Worm (Caenorhabditis elegans) whole organism, young adult: ENCODE data around the gene F53E2.2.
A peak's percentile ranks its signal among the peaks of the same experiment; 100 is the strongest.

ENCODE experiments used
- B0019.2 ChIP-seq: fragments of 200-800 bp; sonication (Bioruptor generic); conservative IDR thresholded peaks from 2 replicates; pipeline ENCODE4 v1.3.6; 2022; ENCODE audit warnings: missing genetic modification reagents, missing genetic modification characterization, missing compliant biosample characterization
- B0336.3 ChIP-seq: fragments of 200-800 bp; sonication (Bioruptor generic); IDR thresholded peaks from 2 replicates; pipeline ENCODE4 v1.3.6; 2022; ENCODE audit warnings: missing genetic modification characterization, missing compliant biosample characterization
- F22D6.2 ChIP-seq: sonication (generic microtip); optimal IDR thresholded peaks from 2 replicates; lab custom pipeline; 2016; ENCODE audit warnings: mild to moderate bottlenecking, missing genetic modification characterization, missing compliant biosample characterization
- F55B11.4 ChIP-seq: sonication (generic microtip); optimal IDR thresholded peaks from 2 replicates; lab custom pipeline; 2016; ENCODE audit warnings: missing compliant biosample characterization, missing genetic modification characterization, borderline replicate concordance; ENCODE audit not compliant: insufficient read depth
- K12H6.12 ChIP-seq: fragments of 200-800 bp; sonication (Bioruptor generic); optimal IDR thresholded peaks from 2 replicates; lab custom pipeline; 2018; ENCODE audit warnings: mild to moderate bottlenecking, missing genetic modification characterization, missing compliant biosample characterization
- Y56A3A.18 ChIP-seq: fragments of 200-800 bp; sonication (Bioruptor generic); IDR thresholded peaks from 2 replicates; pipeline ENCODE4 v1.3.6; 2022; ENCODE audit warnings: missing genetic modification reagents, missing genetic modification characterization, missing compliant biosample characterization
- ama-1 ChIP-seq, 3 experiments: fragments of 150-350 bp in 1 of 3; sonication (generic microtip) in 2 of 3; optimal IDR thresholded peaks; 2 replicates each; lab custom pipeline; 2014 to 2018; ENCODE audit warnings: missing biosample characterization in 2 of 3, missing genetic modification characterization in 2 of 3, missing genetic modification reagents in 2 of 3
- aptf-3 ChIP-seq: fragments of 200-800 bp; sonication (Bioruptor generic); IDR thresholded peaks from 2 replicates; pipeline ENCODE4 v1.3.6; 2022; ENCODE audit warnings: missing genetic modification characterization, missing compliant biosample characterization
- atf-7 ChIP-seq: sonication (generic microtip); optimal IDR thresholded peaks from 2 replicates; lab custom pipeline; 2017; ENCODE audit warnings: mild to moderate bottlenecking, missing genetic modification characterization, missing compliant biosample characterization
- athp-1 ChIP-seq: sonication (generic microtip); optimal IDR thresholded peaks from 2 replicates; lab custom pipeline; 2017; ENCODE audit warnings: mild to moderate bottlenecking, missing genetic modification characterization, missing compliant biosample characterization
- ccch-3 ChIP-seq: fragments of 200-800 bp; sonication (Bioruptor generic); optimal IDR thresholded peaks from 2 replicates; lab custom pipeline; 2018; ENCODE audit warnings: mild to moderate bottlenecking, missing genetic modification characterization, missing compliant biosample characterization
- cebp-1 ChIP-seq, 2 experiments: fragments of 200-800 bp in 1 of 2; sonication (Bioruptor generic) in 1 of 2; sonication (generic microtip) in 1 of 2; IDR thresholded peaks in 1 of 2; optimal IDR thresholded peaks in 1 of 2; 2 replicates each; pipeline versions ENCODE4 v1.3.6 to Lab custom; 2017 to 2022; ENCODE audit warnings: missing compliant biosample characterization in 2 of 2, missing genetic modification characterization in 2 of 2, mild to moderate bottlenecking in 1 of 2, missing genetic modification reagents in 1 of 2, moderate library complexity in 1 of 2
- ceh-100 ChIP-seq: fragments of 200-800 bp; sonication (Bioruptor generic); IDR thresholded peaks from 2 replicates; pipeline ENCODE4 v1.3.6; 2022; ENCODE audit warnings: missing genetic modification reagents, missing genetic modification characterization, missing compliant biosample characterization
- ceh-27 ChIP-seq: fragments of 200-800 bp; sonication (Bioruptor generic); optimal IDR thresholded peaks from 2 replicates; lab custom pipeline; 2018; ENCODE audit warnings: mild to moderate bottlenecking, missing genetic modification characterization, moderate library complexity, missing compliant biosample characterization
- ceh-79 ChIP-seq: sonication (generic microtip); optimal IDR thresholded peaks from 2 replicates; lab custom pipeline; 2017; ENCODE audit warnings: mild to moderate bottlenecking, missing genetic modification characterization, missing compliant biosample characterization
- chd-7 ChIP-seq: sonication (generic microtip); optimal IDR thresholded peaks from 2 replicates; lab custom pipeline; 2016; ENCODE audit warnings: mild to moderate bottlenecking, missing genetic modification characterization, moderate library complexity, missing compliant biosample characterization
- die-1 ChIP-seq: sonication (generic microtip); optimal IDR thresholded peaks from 2 replicates; lab custom pipeline; 2016; ENCODE audit warnings: missing genotype, mild to moderate bottlenecking, missing genetic modification characterization, missing compliant biosample characterization
- dox-1 ChIP-seq: fragments of 200-800 bp; sonication (Bioruptor generic); IDR thresholded peaks from 2 replicates; pipeline ENCODE4 v1.3.6; 2022; ENCODE audit warnings: missing genetic modification reagents, missing genetic modification characterization, missing compliant biosample characterization
- efl-1 ChIP-seq: fragments of 150-350 bp; optimal IDR thresholded peaks from 2 replicates; lab custom pipeline; 2014; ENCODE audit warnings: missing biosample characterization, missing genetic modification reagents, missing genetic modification characterization
- egl-44 ChIP-seq: fragments of 200-800 bp; sonication (Bioruptor generic); IDR thresholded peaks from 2 replicates; pipeline ENCODE4 v1.3.6; 2022; ENCODE audit warnings: missing genetic modification reagents, missing genetic modification characterization, missing compliant biosample characterization
- ets-4 ChIP-seq: fragments of 200-800 bp; sonication (Bioruptor generic); optimal IDR thresholded peaks from 2 replicates; lab custom pipeline; 2018; ENCODE audit warnings: mild to moderate bottlenecking, missing genetic modification characterization, missing compliant biosample characterization
- fkh-3 ChIP-seq: sonication (generic microtip); optimal IDR thresholded peaks from 2 replicates; lab custom pipeline; 2016; ENCODE audit warnings: mild to moderate bottlenecking, missing genetic modification characterization, missing compliant biosample characterization
- hlh-12 ChIP-seq: sonication (generic microtip); optimal IDR thresholded peaks from 2 replicates; lab custom pipeline; 2016; ENCODE audit warnings: missing genetic modification characterization, missing compliant biosample characterization
- hrde-1 ChIP-seq: sonication (generic microtip); optimal IDR thresholded peaks from 2 replicates; lab custom pipeline; 2016; ENCODE audit warnings: missing genetic modification characterization, mild to moderate bottlenecking, missing compliant biosample characterization, moderate library complexity, missing genotype, missing genetic modification reagents, borderline replicate concordance
- hsf-1 ChIP-seq: fragments of 200-800 bp; sonication (Bioruptor generic); IDR thresholded peaks from 2 replicates; pipeline ENCODE4 v1.3.6; 2022; ENCODE audit warnings: missing genetic modification reagents, missing genetic modification characterization, missing compliant biosample characterization
- lag-1 ChIP-seq: fragments of 200-800 bp; sonication (Bioruptor generic); IDR thresholded peaks from 2 replicates; pipeline ENCODE4 v1.3.6; 2022; ENCODE audit warnings: missing genetic modification reagents, missing genetic modification characterization, missing compliant biosample characterization
- let-607 ChIP-seq, 2 experiments: fragments of 200-800 bp in 1 of 2; sonication (Bioruptor generic) in 1 of 2; sonication (generic microtip) in 1 of 2; optimal IDR thresholded peaks; 2 replicates each; lab custom pipeline; 2016 to 2018; ENCODE audit warnings: mild to moderate bottlenecking in 2 of 2, missing compliant biosample characterization in 2 of 2, missing genetic modification characterization in 2 of 2, moderate library complexity in 2 of 2, missing genotype in 1 of 2
- lin-40 ChIP-seq: sonication (generic microtip); optimal IDR thresholded peaks from 2 replicates; lab custom pipeline; 2016; ENCODE audit warnings: missing genetic modification characterization, mild to moderate bottlenecking, missing compliant biosample characterization, missing genotype, missing genetic modification reagents
- lsl-1 ChIP-seq: fragments of 200-800 bp; sonication (Bioruptor generic); optimal IDR thresholded peaks from 2 replicates; lab custom pipeline; 2018; ENCODE audit warnings: mild to moderate bottlenecking, missing genetic modification characterization, moderate library complexity, missing compliant biosample characterization
- mcd-1 ChIP-seq: fragments of 200-800 bp; sonication (Bioruptor generic); IDR thresholded peaks from 2 replicates; pipeline ENCODE4 v1.3.6; 2022; ENCODE audit warnings: missing genetic modification reagents, missing genetic modification characterization, missing compliant biosample characterization
- mes-4 ChIP-seq: sonication (generic microtip); optimal IDR thresholded peaks from 2 replicates; lab custom pipeline; 2016; ENCODE audit warnings: missing genotype, missing genetic modification characterization, missing compliant biosample characterization
- nfya-1 ChIP-seq: sonication (generic microtip); optimal IDR thresholded peaks from 2 replicates; lab custom pipeline; 2017; ENCODE audit warnings: antibody characterized with exemption, missing compliant biosample characterization, missing genetic modification characterization, borderline replicate concordance; ENCODE audit not compliant: insufficient read depth
- nfya-2 ChIP-seq: fragments of 200-800 bp; sonication (Bioruptor generic); IDR thresholded peaks from 2 replicates; pipeline ENCODE4 v1.3.6; 2022; ENCODE audit warnings: missing genetic modification reagents, missing genetic modification characterization, missing compliant biosample characterization
- nhr-80 ChIP-seq: sonication (generic microtip); optimal IDR thresholded peaks from 2 replicates; lab custom pipeline; 2016; ENCODE audit warnings: missing genetic modification characterization, missing compliant biosample characterization
- nhr-90 ChIP-seq: sonication (generic microtip); optimal IDR thresholded peaks from 2 replicates; lab custom pipeline; 2016; ENCODE audit warnings: missing genotype, mild to moderate bottlenecking, missing genetic modification characterization, missing compliant biosample characterization
- rec-8 ChIP-seq, 2 experiments: sonication (generic microtip); optimal IDR thresholded peaks; 2 replicates each; lab custom pipeline; 2016; ENCODE audit warnings: mild to moderate bottlenecking in 2 of 2, missing genetic modification characterization in 2 of 2, missing genetic modification reagents in 2 of 2, missing genotype in 2 of 2, missing biosample characterization in 1 of 2, missing compliant biosample characterization in 1 of 2, moderate library complexity in 1 of 2
- rpc-1 ChIP-seq, 2 experiments: fragments of 150-350 bp in 1 of 2; sonication (generic microtip) in 1 of 2; optimal IDR thresholded peaks; 2 replicates each; lab custom pipeline; 2014 to 2018; ENCODE audit warnings: missing biosample characterization in 1 of 2, missing genetic modification characterization in 1 of 2, missing genetic modification reagents in 1 of 2, missing genotype in 1 of 2
- snpc-3.4 ChIP-seq: sonication (generic microtip); optimal IDR thresholded peaks from 2 replicates; lab custom pipeline; 2017; ENCODE audit warnings: missing genetic modification characterization, mild to moderate bottlenecking, missing compliant biosample characterization, antibody characterized with exemption, moderate library complexity, missing genotype, missing genetic modification reagents
- somi-1 ChIP-seq: fragments of 200-800 bp; sonication (Bioruptor generic); optimal IDR thresholded peaks from 2 replicates; lab custom pipeline; 2018; ENCODE audit warnings: mild to moderate bottlenecking, missing genetic modification characterization, missing compliant biosample characterization
- sptf-2 ChIP-seq: fragments of 200-800 bp; sonication (Bioruptor generic); optimal IDR thresholded peaks from 2 replicates; lab custom pipeline; 2018; ENCODE audit warnings: mild to moderate bottlenecking, missing genetic modification characterization, missing compliant biosample characterization
- tlf-1 ChIP-seq: fragments of 200-800 bp; sonication (Bioruptor generic); optimal IDR thresholded peaks from 2 replicates; lab custom pipeline; 2018; ENCODE audit warnings: mild to moderate bottlenecking, missing genetic modification characterization, missing compliant biosample characterization
- unc-130 ChIP-seq: sonication (generic microtip); optimal IDR thresholded peaks from 2 replicates; lab custom pipeline; 2016; ENCODE audit warnings: missing genetic modification reagents, missing genetic modification characterization, missing compliant biosample characterization
- unc-62 ChIP-seq: fragments of 150-350 bp; optimal IDR thresholded peaks from 2 replicates; lab custom pipeline; 2014; ENCODE audit warnings: missing biosample characterization, missing genetic modification reagents, missing genetic modification characterization
- zfh-2 ChIP-seq: fragments of 200-800 bp; sonication (Bioruptor generic); conservative IDR thresholded peaks from 2 replicates; pipeline ENCODE4 v1.3.6; 2022; ENCODE audit warnings: missing genetic modification reagents, missing genetic modification characterization, missing compliant biosample characterization
- zim-3 ChIP-seq: sonication (generic microtip); optimal IDR thresholded peaks from 2 replicates; lab custom pipeline; 2017; ENCODE audit warnings: mild to moderate bottlenecking, missing genetic modification characterization, moderate library complexity, missing compliant biosample characterization
- ztf-22 ChIP-seq: fragments of 200-800 bp; sonication (Bioruptor generic); optimal IDR thresholded peaks from 2 replicates; lab custom pipeline; 2018; ENCODE audit warnings: mild to moderate bottlenecking, missing genetic modification characterization, moderate library complexity, missing compliant biosample characterization

F53E2.2 gene

ce11 chrV:1474486-1475125 is at the start of gene F53E2.2, which contains the start of gene unc-60 (continued):
- TF ChIP-seq rpc-1 (optimal IDR thresholded peaks at IDR 0.05; lab: Kevin White, UChicago) (no peak), rpc-1 (tag; optimal IDR thresholded peaks at IDR 0.05; lab: Kevin White, UChicago) (no peak), F22D6.2 (no peak), F55B11.4 (tag; lab: Kevin White, UChicago) (no peak), ccch-3 (GFP tag; lab: Kevin White, UChicago) (no peak), somi-1 (GFP tag; lab: Kevin White, UChicago) (no peak), aptf-3 (GFP tag; lab: Robert Waterston, UW) (no peak), rec-8 (tag; optimal IDR thresholded peaks at IDR 0.05; lab: Kevin White, UChicago) (no peak), nfya-2 (no peak), hlh-12 (no peak), egl-44 (no peak; the same call in 1 of the 2 replicates), sptf-2 (GFP tag; lab: Kevin White, UChicago) (no peak), Y56A3A.18 (no peak), nhr-80 (peak; percentile 86), hrde-1 (tag; lab: Kevin White, UChicago) (no peak), lag-1 (GFP tag; lab: Robert Waterston, UW) (no peak), mes-4 (no peak), B0336.3 (no peak; the same call in 1 of the 2 replicates), snpc-3.4 (tag; lab: Kevin White, UChicago) (no peak), hsf-1 (GFP tag; lab: Robert Waterston, UW) (0 out of 2 replicates have a peak, but pooled peaks have one; percentile 40), unc-62 (GFP tag; lab: Kevin White, UChicago) (no peak), ztf-22 (GFP tag; lab: Kevin White, UChicago) (peak; percentile 57), let-607 (tag; optimal IDR thresholded peaks at IDR 0.05; lab: Kevin White, UChicago) (no peak), K12H6.12 (tag; lab: Kevin White, UChicago) (peak; percentile 46), zfh-2 (GFP tag; lab: Robert Waterston, UW) (peak; percentile 97), atf-7 (tag; lab: Kevin White, UChicago) (peak; percentile 34), efl-1 (GFP tag; lab: Kevin White, UChicago) (no peak), mcd-1 (GFP tag; lab: Robert Waterston, UW) (peak; percentile 72), lsl-1 (GFP tag; lab: Kevin White, UChicago) (no peak), cebp-1 (GFP tag; IDR thresholded peaks at IDR 0.05; lab: Robert Waterston, UW) (peak; percentile 21; the same call in 1 of the 2 replicates), cebp-1 (tag; optimal IDR thresholded peaks at IDR 0.05; lab: Kevin White, UChicago) (peak; percentile 79), tlf-1 (GFP tag; lab: Kevin White, UChicago) (no peak), ama-1 (optimal IDR thresholded peaks at IDR 0.05; lab: Kevin White, UChicago) (no peak), ama-1 (GFP tag; optimal IDR thresholded peaks at IDR 0.05; lab: Kevin White, UChicago) (no peak), chd-7 (tag; lab: Kevin White, UChicago) (peak; percentile 17), ets-4 (GFP tag; lab: Kevin White, UChicago) (no peak), B0019.2 (GFP tag; lab: Robert Waterston, UW) (no peak), lin-40 (tag; lab: Kevin White, UChicago) (peak; percentile 50), ceh-79 (tag; lab: Kevin White, UChicago) (no peak), ceh-100 (no peak), die-1 (tag; lab: Kevin White, UChicago) (peak; percentile 30), athp-1 (tag; lab: Kevin White, UChicago) (no peak), unc-130 (GFP tag; lab: Kevin White, UChicago) (no peak), zim-3 (tag; lab: Kevin White, UChicago) (no peak), dox-1 (GFP tag; lab: Robert Waterston, UW) (peak; percentile 72), ceh-27 (GFP tag; lab: Kevin White, UChicago) (peak; percentile 68), fkh-3 (tag; lab: Kevin White, UChicago) (no peak), nfya-1 (tag; lab: Kevin White, UChicago) (no peak), nhr-90 (no peak)
